Worm (Caenorhabditis elegans) whole organism, L4/young adult: ENCODE data around the gene era-1.

Experiments
- W03F9.2 ChIP-seq: fragments of 150-350 bp; optimal IDR thresholded peaks from 2 replicates; lab custom pipeline; 2014; ENCODE audit warnings: missing biosample characterization, missing genetic modification characterization
- him-1 ChIP-seq: sonication (generic microtip); optimal IDR thresholded peaks from 2 replicates; lab custom pipeline; 2016; ENCODE audit warnings: missing genotype, missing genetic modification reagents, missing genetic modification characterization, missing compliant biosample characterization

DNA sequence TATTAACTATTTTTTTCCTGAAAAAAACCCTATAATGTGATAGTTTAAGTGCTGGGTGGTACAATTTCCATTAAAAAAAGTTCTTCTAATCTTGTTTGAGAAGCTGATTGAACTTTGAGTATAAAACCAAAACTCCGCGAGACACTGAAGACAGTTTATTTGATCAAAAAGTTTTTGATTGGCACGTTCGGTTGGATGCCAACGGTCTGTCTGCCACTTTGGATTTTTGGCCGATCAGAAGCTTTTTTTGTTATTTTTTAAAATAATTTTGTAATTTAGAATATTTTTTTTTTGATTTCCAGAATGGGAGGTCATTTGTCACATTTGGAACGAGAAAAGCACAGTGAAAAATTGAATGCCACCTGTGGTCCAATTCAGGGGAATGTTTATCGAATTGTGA, 33.3 kb upstream of the era-1 start, which contains the start of gene cest-28:
- no peak for TF ChIP-seq W03F9.2 (tag; lab: Kevin White, UChicago)
- TF ChIP-seq him-1 (tag; lab: Kevin White, UChicago) = no peak
